Worm (Caenorhabditis elegans) whole organism, early embryonic: ENCODE results near the gene mog-5.
A peak's percentile ranks its signal among the peaks of the same experiment; 100 is the strongest.

Experiments used
- B0310.2 ChIP-seq: sonication (generic microtip); optimal IDR thresholded peaks from 2 replicates; lab custom pipeline; 2016; ENCODE audit warnings: mild to moderate bottlenecking, missing genetic modification characterization, missing compliant biosample characterization
- F13C5.2 ChIP-seq: sonication (generic microtip); optimal IDR thresholded peaks from 2 replicates; lab custom pipeline; 2017; ENCODE audit warnings: mild to moderate bottlenecking, missing genetic modification characterization, inconsistent platforms, missing compliant biosample characterization
- aly-1 ChIP-seq: sonication (generic microtip); optimal IDR thresholded peaks from 2 replicates; lab custom pipeline; 2016; ENCODE audit warnings: missing genetic modification characterization, missing compliant biosample characterization
- ama-1 ChIP-seq: fragments of 150-350 bp; optimal IDR thresholded peaks from 2 replicates; lab custom pipeline; 2014
- ceh-13 ChIP-seq: fragments of 200-800 bp; sonication (Bioruptor generic); optimal IDR thresholded peaks from 2 replicates; lab custom pipeline; 2018; ENCODE audit warnings: mild to moderate bottlenecking, missing genetic modification characterization, missing compliant biosample characterization
- ceh-36 ChIP-seq: sonication (generic microtip); optimal IDR thresholded peaks from 2 replicates; lab custom pipeline; 2016; ENCODE audit warnings: missing genetic modification characterization, inconsistent platforms, missing compliant biosample characterization
- ets-7 ChIP-seq: sonication (generic microtip); optimal IDR thresholded peaks from 2 replicates; lab custom pipeline; 2016; ENCODE audit warnings: missing genotype, missing genetic modification characterization, missing compliant biosample characterization
- flt-1 ChIP-seq: fragments of 200-800 bp; sonication (Bioruptor generic); IDR thresholded peaks from 2 replicates; pipeline ENCODE4 v1.3.6; 2022; ENCODE audit warnings: missing genetic modification characterization, missing compliant biosample characterization
- hmbx-1 ChIP-seq: sonication (generic microtip); optimal IDR thresholded peaks from 2 replicates; lab custom pipeline; 2016; ENCODE audit warnings: mild to moderate bottlenecking, missing genetic modification characterization, missing compliant biosample characterization
- hmg-4 ChIP-seq: fragments of 200-800 bp; sonication (Bioruptor generic); optimal IDR thresholded peaks from 2 replicates; lab custom pipeline; 2018; ENCODE audit warnings: mild to moderate bottlenecking, missing genetic modification characterization, missing compliant biosample characterization
- hnd-1 ChIP-seq: sonication (generic microtip); optimal IDR thresholded peaks from 2 replicates; lab custom pipeline; 2016; ENCODE audit warnings: missing genetic modification characterization, missing compliant biosample characterization
- pes-1 ChIP-seq: fragments of 200-800 bp; sonication (Bioruptor generic); IDR thresholded peaks from 2 replicates; pipeline ENCODE4 v1.3.6; 2022; ENCODE audit warnings: missing genetic modification reagents, missing genetic modification characterization, missing compliant biosample characterization
- scrt-1 ChIP-seq: fragments of 200-800 bp; sonication (Bioruptor generic); IDR thresholded peaks from 2 replicates; pipeline ENCODE4 v1.3.6; 2022; ENCODE audit warnings: missing genetic modification characterization, missing compliant biosample characterization
- sea-1 ChIP-seq: fragments of 200-800 bp; sonication (Bioruptor generic); conservative IDR thresholded peaks from 2 replicates; pipeline ENCODE4 v1.3.6; 2022; ENCODE audit warnings: missing genetic modification characterization, missing compliant biosample characterization
- tbx-11 ChIP-seq: fragments of 200-800 bp; sonication (Bioruptor generic); IDR thresholded peaks from 2 replicates; pipeline ENCODE4 v1.3.6; 2022; ENCODE audit warnings: missing genetic modification characterization, missing compliant biosample characterization
- tbx-37 ChIP-seq: fragments of 200-800 bp; sonication (Bioruptor generic); conservative IDR thresholded peaks from 2 replicates; pipeline ENCODE4 v1.3.6; 2022; ENCODE audit warnings: missing genetic modification reagents, missing genetic modification characterization, missing compliant biosample characterization
- tra-4 ChIP-seq: sonication (generic microtip); optimal IDR thresholded peaks from 2 replicates; lab custom pipeline; 2017; ENCODE audit warnings: missing genetic modification characterization, missing compliant biosample characterization

Gene mog-5

ce11 chrII:5416204-5416764, 16.9 kb downstream of the mog-5 start, which contains the start of gene EEED8.2:
Gene EEED8.2 (plus strand): TSS chrII:5416714.
- TF ChIP-seq hnd-1, result no peak
- no peak for TF ChIP-seq tra-4 (tag; lab: Kevin White, UChicago)
- no peak for TF ChIP-seq F13C5.2 (tag; lab: Kevin White, UChicago)
- no peak for TF ChIP-seq tbx-37 (GFP tag; lab: Robert Waterston, UW)
- no peak for TF ChIP-seq ets-7

DNA sequence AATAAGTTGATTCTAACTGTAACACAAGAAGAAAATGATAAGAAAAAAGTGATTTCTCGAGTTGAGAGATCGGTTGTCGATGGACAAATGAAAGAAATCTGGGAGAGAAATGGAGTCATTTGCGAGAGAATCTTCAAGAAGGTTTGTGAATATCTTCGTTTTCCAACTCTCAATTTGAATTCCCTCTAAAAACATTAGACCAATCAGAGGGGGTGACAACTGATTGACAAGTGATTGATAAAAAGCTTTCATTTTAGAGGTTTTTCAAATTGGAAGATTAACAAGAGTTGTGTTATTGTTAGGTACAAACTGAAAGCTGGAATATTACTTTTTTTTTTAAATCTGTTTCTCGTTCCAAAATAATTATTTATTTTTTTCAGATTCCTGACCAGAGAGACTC, 18.6 kb downstream of the mog-5 start:
- TF ChIP-seq pes-1, result no peak
- TF ChIP-seq hnd-1, result no peak

DNA sequence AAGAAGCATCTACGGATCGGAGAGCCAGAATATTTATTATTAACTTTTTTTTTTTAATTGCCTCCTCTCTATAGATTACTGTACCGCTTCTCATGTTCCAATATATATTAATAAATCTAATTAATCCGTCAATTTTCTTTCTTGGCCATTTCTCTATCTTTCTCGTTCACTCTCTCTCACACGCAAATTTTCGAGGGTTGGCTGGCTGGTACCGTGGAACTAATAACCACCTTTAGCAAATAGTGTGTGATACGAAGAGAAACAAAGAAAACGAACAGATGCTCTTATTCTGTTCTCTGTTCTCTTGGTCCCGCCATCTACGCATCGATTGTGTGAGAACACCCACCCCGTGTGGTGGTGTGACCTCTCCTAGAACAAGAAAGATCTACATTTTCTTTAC, 19.0 kb downstream of the mog-5 start:
- TF ChIP-seq flt-1 (peak; percentile 3; the same call in 1 of the 2 replicates), tbx-37 (GFP tag; lab: Robert Waterston, UW) (no peak), ceh-13 (GFP tag; lab: Kevin White, UChicago) (no peak), ama-1 (lab: Kevin White, UChicago) (no peak), ceh-36 (tag; lab: Kevin White, UChicago) (no peak), F13C5.2 (tag; lab: Kevin White, UChicago) (no peak), sea-1 (GFP tag; lab: Robert Waterston, UW) (0 out of 2 replicates have a peak, but pooled peaks have one; percentile 10), aly-1 (tag; lab: Kevin White, UChicago) (no peak), pes-1 (no peak)

- TF ChIP-seq pes-1 (no peak), ama-1 (lab: Kevin White, UChicago) (no peak), hmg-4 (no peak), tra-4 (tag; lab: Kevin White, UChicago) (no peak), tbx-37 (GFP tag; lab: Robert Waterston, UW) (no peak), aly-1 (tag; lab: Kevin White, UChicago) (no peak), ceh-13 (GFP tag; lab: Kevin White, UChicago) (no peak), hmbx-1 (tag; lab: Kevin White, UChicago) (no peak), hnd-1 (no peak), F13C5.2 (tag; lab: Kevin White, UChicago) (no peak), scrt-1 (GFP tag; lab: Robert Waterston, UW) (no peak), B0310.2 (tag; lab: Kevin White, UChicago) (no peak), ets-7 (no peak), flt-1 (no peak), tbx-11 (GFP tag; lab: Robert Waterston, UW) (no peak)
Observed at ce11 chrII:5418929-5419328, 19.6 kb downstream of the mog-5 start, which contains the start of gene EEED8.15. Gene EEED8.15 (plus strand): TSS chrII:5419229.

ce11 chrII:5420947-5421614, 21.7 kb downstream of the mog-5 start, which contains the start of gene tofu-6:
Gene tofu-6 (plus strand): TSS chrII:5421248.
- TF ChIP-seq F13C5.2 (tag; lab: Kevin White, UChicago) (no peak), ama-1 (lab: Kevin White, UChicago) (peak; percentile 92), sea-1 (GFP tag; lab: Robert Waterston, UW) (no peak), tra-4 (tag; lab: Kevin White, UChicago) (no peak), aly-1 (tag; lab: Kevin White, UChicago) (peak; percentile 19)

- TF ChIP-seq tra-4 (tag; lab: Kevin White, UChicago) (no peak), ceh-13 (GFP tag; lab: Kevin White, UChicago) (no peak), hmg-4 (no peak), F13C5.2 (tag; lab: Kevin White, UChicago) (no peak), hmbx-1 (tag; lab: Kevin White, UChicago) (no peak), aly-1 (tag; lab: Kevin White, UChicago) (no peak)
Observed at ce11 chrII:5423832-5424231, 24.5 kb downstream of the mog-5 start, which contains the start of gene F07F6.7. Gene F07F6.7 (minus strand): TSS chrII:5423858.

- TF ChIP-seq ama-1 (lab: Kevin White, UChicago) (no peak), tbx-11 (GFP tag; lab: Robert Waterston, UW) (no peak), tbx-37 (GFP tag; lab: Robert Waterston, UW) (no peak), hmg-4 (no peak), hnd-1 (no peak), pes-1 (no peak)
Observed at ce11 chrII:5425633-5426032, 26.3 kb downstream of the mog-5 start, which contains the start of gene F07F6.8. Gene F07F6.8 (minus strand): TSS chrII:5425733.

ce11 chrII:5426054-5426453, 26.7 kb downstream of the mog-5 start:
- TF ChIP-seq ets-7 (no peak), hmg-4 (peak; percentile 36)

DNA sequence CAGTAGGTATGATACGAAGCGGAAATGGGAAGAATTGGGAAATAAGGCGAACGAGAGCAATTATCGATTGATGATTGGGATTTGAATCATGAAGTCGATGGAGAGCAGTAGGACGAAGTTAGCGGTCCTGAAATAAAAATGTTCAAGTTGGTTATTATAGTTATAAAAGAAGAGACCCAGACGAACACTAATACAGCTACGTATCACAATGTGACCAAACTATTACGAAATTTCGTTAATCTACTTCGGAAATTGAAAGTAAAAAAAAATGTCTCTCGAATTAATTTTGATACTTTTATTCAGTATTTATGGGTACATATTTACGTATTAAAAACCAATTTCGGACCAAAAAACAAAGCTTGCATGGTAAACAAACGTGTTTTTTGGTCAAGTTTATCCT, 27.1 kb downstream of the mog-5 start:
- no peak for TF ChIP-seq ceh-36 (tag; lab: Kevin White, UChicago)
- no peak for TF ChIP-seq tra-4 (tag; lab: Kevin White, UChicago)
- no peak for TF ChIP-seq scrt-1 (GFP tag; lab: Robert Waterston, UW)
- no peak for TF ChIP-seq F13C5.2 (tag; lab: Kevin White, UChicago)
- no peak for TF ChIP-seq hmg-4
- no peak for TF ChIP-seq tbx-11 (GFP tag; lab: Robert Waterston, UW)
- TF ChIP-seq ceh-13 (GFP tag; lab: Kevin White, UChicago), result no peak
- TF ChIP-seq tbx-37 (GFP tag; lab: Robert Waterston, UW), result no peak
- no peak for TF ChIP-seq ets-7
